Fruit fly (Drosophila melanogaster) whole organism, embryonic: ENCODE measurements around the gene hang.

Experiments used
- BtbVII ChIP-seq: fragments of 200-800 bp; sonication (Bioruptor generic); optimal IDR thresholded peaks from 3 replicates; lab custom pipeline; 2017; ENCODE audit warnings: missing biosample characterization, mild to moderate bottlenecking, missing genetic modification characterization
- CG10209 ChIP-seq: fragments of 200-800 bp; sonication (Bioruptor generic); optimal IDR thresholded peaks from 3 replicates; lab custom pipeline; 2017; ENCODE audit warnings: missing biosample characterization, mild to moderate bottlenecking, missing genetic modification characterization, missing genetic modification reagents
- CG1024 ChIP-seq: fragments of 200-800 bp; sonication (Bioruptor generic); IDR thresholded peaks from 2 replicates; pipeline ENCODE4 v1.3.6; 2022; ENCODE audit warnings: missing biosample characterization, missing genetic modification characterization
- CG10267 ChIP-seq: fragments of 200-800 bp; sonication (Bioruptor generic); optimal IDR thresholded peaks from 2 replicates; lab custom pipeline; 2018; ENCODE audit warnings: missing biosample characterization, mild to moderate bottlenecking, missing genetic modification characterization, moderate library complexity
- CG12104 ChIP-seq: fragments of 200-800 bp; sonication (Bioruptor generic); optimal IDR thresholded peaks from 3 replicates; lab custom pipeline; 2016; ENCODE audit warnings: missing biosample characterization, missing genetic modification characterization
- CG12155 ChIP-seq: fragments of 200-800 bp; sonication (Bioruptor generic); optimal IDR thresholded peaks from 3 replicates; lab custom pipeline; 2016; ENCODE audit warnings: missing biosample characterization, missing genetic modification characterization
- CG12299 ChIP-seq: fragments of 200-800 bp; sonication (Bioruptor generic); optimal IDR thresholded peaks from 2 replicates; lab custom pipeline; 2018; ENCODE audit warnings: missing biosample characterization, mild to moderate bottlenecking, missing genetic modification characterization
- CG13296 ChIP-seq: fragments of 200-800 bp; sonication (Bioruptor generic); optimal IDR thresholded peaks from 3 replicates; lab custom pipeline; 2018; ENCODE audit warnings: missing biosample characterization, mild to moderate bottlenecking, missing genetic modification characterization
- CG13624 ChIP-seq: fragments of 200-800 bp; sonication (Bioruptor generic); optimal IDR thresholded peaks from 2 replicates; lab custom pipeline; 2016; ENCODE audit warnings: missing biosample characterization, missing genetic modification characterization
- CG14667 ChIP-seq: fragments of 200-800 bp; sonication (Bioruptor generic); IDR thresholded peaks from 2 replicates; pipeline ENCODE4 v1.3.6; 2022; ENCODE audit warnings: missing biosample characterization, missing genetic modification characterization
- CG15479 ChIP-seq: fragments of 200-800 bp; sonication (Bioruptor generic); optimal IDR thresholded peaks from 3 replicates; lab custom pipeline; 2019; ENCODE audit warnings: missing biosample characterization, mild to moderate bottlenecking, missing genetic modification characterization, moderate library complexity
- CG17359 ChIP-seq: fragments of 200-800 bp; sonication (Bioruptor generic); optimal IDR thresholded peaks from 3 replicates; lab custom pipeline; 2018; ENCODE audit warnings: missing biosample characterization, mild to moderate bottlenecking, missing genetic modification characterization, moderate library complexity
- CG17361 ChIP-seq: fragments of 200-800 bp; sonication (Bioruptor generic); IDR thresholded peaks from 3 replicates; pipeline ENCODE4 v1.3.6; 2022; ENCODE audit warnings: missing biosample characterization, missing genetic modification characterization
- CG2202 ChIP-seq: fragments of 200-800 bp; sonication (Bioruptor generic); optimal IDR thresholded peaks from 2 replicates; lab custom pipeline; 2018; ENCODE audit warnings: missing biosample characterization, mild to moderate bottlenecking, missing genetic modification characterization
- CG2678 ChIP-seq: fragments of 200-800 bp; sonication (Bioruptor generic); optimal IDR thresholded peaks from 3 replicates; lab custom pipeline; 2019; ENCODE audit warnings: missing biosample characterization, mild to moderate bottlenecking, missing genetic modification characterization, moderate library complexity
- CG2889 ChIP-seq: fragments of 200-800 bp; sonication (Bioruptor generic); IDR thresholded peaks from 3 replicates; pipeline ENCODE4 v1.3.6; 2022; ENCODE audit warnings: missing biosample characterization, missing genetic modification characterization
- CG30020 ChIP-seq: fragments of 200-800 bp; optimal IDR thresholded peaks from 2 replicates; lab custom pipeline; 2019; ENCODE audit warnings: missing biosample characterization, mild to moderate bottlenecking, missing genetic modification characterization, moderate library complexity
- CG3163 ChIP-seq: fragments of 200-800 bp; sonication (Bioruptor generic); optimal IDR thresholded peaks from 3 replicates; lab custom pipeline; 2016; ENCODE audit warnings: missing biosample characterization, missing genetic modification characterization
- CG6689 ChIP-seq: fragments of 200-800 bp; sonication (Bioruptor generic); IDR thresholded peaks from 2 replicates; pipeline ENCODE4 v1.3.6; 2022; ENCODE audit warnings: missing biosample characterization, missing genetic modification characterization
- CG6813 ChIP-seq: fragments of 200-800 bp; sonication (Bioruptor generic); optimal IDR thresholded peaks from 2 replicates; lab custom pipeline; 2017; ENCODE audit warnings: missing biosample characterization, missing genetic modification characterization, mild to moderate bottlenecking, moderate library complexity, missing genetic modification reagents
- CG8944 ChIP-seq: fragments of 200-800 bp; sonication (Bioruptor generic); optimal IDR thresholded peaks from 3 replicates; lab custom pipeline; 2016; ENCODE audit warnings: missing biosample characterization, missing genetic modification characterization
- CG9932 ChIP-seq: fragments of 200-800 bp; sonication (Bioruptor generic); IDR thresholded peaks from 2 replicates; pipeline ENCODE4 v1.3.6; 2022; ENCODE audit warnings: missing biosample characterization, missing genetic modification characterization
- CHES-1-like ChIP-seq: fragments of 200-800 bp; sonication (Bioruptor generic); optimal IDR thresholded peaks from 2 replicates; lab custom pipeline; 2016; ENCODE audit warnings: missing biosample characterization, missing genetic modification characterization
- E2f2 ChIP-seq: fragments of 200-800 bp; sonication (Bioruptor generic); IDR thresholded peaks from 2 replicates; pipeline ENCODE4 v1.3.6; 2022; ENCODE audit warnings: missing biosample characterization, missing genetic modification characterization
- H15 ChIP-seq: fragments of 200-800 bp; sonication (Bioruptor generic); IDR thresholded peaks from 3 replicates; pipeline ENCODE4 v1.3.6; 2022; ENCODE audit warnings: missing biosample characterization, missing genetic modification characterization
- HLH4C ChIP-seq: fragments of 200-800 bp; sonication (Bioruptor generic); IDR thresholded peaks from 3 replicates; pipeline ENCODE4 v1.3.6; 2022; ENCODE audit warnings: missing biosample characterization, missing genetic modification characterization; ENCODE audit not compliant: partially characterized antibody
- Jarid2 ChIP-seq: fragments of 200-800 bp; sonication (Bioruptor generic); optimal IDR thresholded peaks from 3 replicates; lab custom pipeline; 2017; ENCODE audit warnings: mild to moderate bottlenecking, missing biosample characterization, missing genetic modification reagents, missing genetic modification characterization
- NfI ChIP-seq: fragments of 200-800 bp; sonication (Bioruptor generic); optimal IDR thresholded peaks from 3 replicates; lab custom pipeline; 2018; ENCODE audit warnings: missing biosample characterization, mild to moderate bottlenecking, missing genetic modification characterization, moderate library complexity
- Stat92E ChIP-seq, 3 experiments: fragments of >200 bp in 2 of 3; fragments of 200-800 bp in 1 of 3; sonication (Bioruptor generic) in 1 of 3; optimal IDR thresholded peaks; 2 replicates each; lab custom pipeline; 2017 to 2019; ENCODE audit warnings: missing biosample characterization in 3 of 3, missing genetic modification characterization in 3 of 3, mild to moderate bottlenecking in 1 of 3, moderate library complexity in 1 of 3
- bowl ChIP-seq: fragments of 200-800 bp; sonication (Bioruptor generic); IDR thresholded peaks from 2 replicates; pipeline ENCODE4 v1.3.6; 2022; ENCODE audit warnings: missing biosample characterization, missing genetic modification characterization
- chif ChIP-seq, 2 experiments: fragments of 200-800 bp; sonication (Bioruptor generic); optimal IDR thresholded peaks; 3 replicates each; lab custom pipeline; 2016; ENCODE audit warnings: missing biosample characterization in 2 of 2, missing genetic modification characterization in 2 of 2
- dati ChIP-seq: fragments of 200-800 bp; sonication (Bioruptor generic); IDR thresholded peaks from 2 replicates; pipeline ENCODE4 v1.3.6; 2022; ENCODE audit warnings: missing biosample characterization, missing genetic modification characterization
- ftz-f1 ChIP-seq: fragments of 200-800 bp; sonication (Bioruptor generic); optimal IDR thresholded peaks from 2 replicates; lab custom pipeline; 2016; ENCODE audit warnings: missing biosample characterization, missing genetic modification characterization
- fu2 ChIP-seq: fragments of 200-800 bp; sonication (Bioruptor generic); optimal IDR thresholded peaks from 2 replicates; lab custom pipeline; 2016; ENCODE audit warnings: missing biosample characterization, missing genetic modification characterization
- gcm2 ChIP-seq: fragments of 200-800 bp; sonication (Bioruptor generic); optimal IDR thresholded peaks from 2 replicates; lab custom pipeline; 2016; ENCODE audit warnings: missing biosample characterization, missing genetic modification characterization
- grau ChIP-seq: fragments of 200-800 bp; optimal IDR thresholded peaks from 3 replicates; lab custom pipeline; 2019; ENCODE audit warnings: missing biosample characterization, mild to moderate bottlenecking, missing genetic modification characterization, moderate library complexity
- gt ChIP-seq: fragments of 200-800 bp; sonication (Bioruptor generic); IDR thresholded peaks from 2 replicates; pipeline ENCODE4 v1.3.6; 2022; ENCODE audit warnings: missing biosample characterization, missing genetic modification characterization
- ind ChIP-seq: fragments of 200-800 bp; sonication (Bioruptor generic); optimal IDR thresholded peaks from 3 replicates; lab custom pipeline; 2016; ENCODE audit warnings: missing biosample characterization, missing genetic modification characterization
- jumu ChIP-seq: fragments of 200-800 bp; sonication (Bioruptor generic); optimal IDR thresholded peaks from 3 replicates; lab custom pipeline; 2016; ENCODE audit warnings: missing biosample characterization, missing genetic modification characterization
- luna ChIP-seq: fragments of 200-800 bp; sonication (Bioruptor generic); optimal IDR thresholded peaks from 2 replicates; lab custom pipeline; 2016; ENCODE audit warnings: missing biosample characterization, missing genetic modification characterization
- mam ChIP-seq: fragments of 200-800 bp; sonication (Bioruptor generic); optimal IDR thresholded peaks from 3 replicates; lab custom pipeline; 2016; ENCODE audit warnings: missing biosample characterization, missing genetic modification characterization
- nerfin-1 ChIP-seq: fragments of 200-800 bp; sonication (Bioruptor generic); optimal IDR thresholded peaks from 3 replicates; lab custom pipeline; 2019; ENCODE audit warnings: missing biosample characterization, mild to moderate bottlenecking, missing genetic modification characterization, moderate library complexity
- nerfin-2 ChIP-seq: fragments of 200-800 bp; sonication (Bioruptor generic); IDR thresholded peaks from 2 replicates; pipeline ENCODE4 v1.3.6; 2022; ENCODE audit warnings: missing biosample characterization, missing genetic modification characterization; ENCODE audit not compliant: partially characterized antibody
- onecut ChIP-seq: fragments of 200-800 bp; sonication (Bioruptor generic); IDR thresholded peaks from 2 replicates; pipeline ENCODE4 v1.3.6; 2022; ENCODE audit warnings: missing biosample characterization, missing genetic modification characterization
- p53 ChIP-seq: fragments of 200-800 bp; sonication (Bioruptor generic); optimal IDR thresholded peaks from 2 replicates; lab custom pipeline; 2016; ENCODE audit warnings: missing biosample characterization, missing genetic modification characterization
- phol ChIP-seq: fragments of 200-800 bp; sonication (Bioruptor generic); optimal IDR thresholded peaks from 3 replicates; lab custom pipeline; 2018; ENCODE audit warnings: missing biosample characterization, mild to moderate bottlenecking, missing genetic modification characterization, moderate library complexity
- row ChIP-seq: fragments of 200-800 bp; sonication (Bioruptor generic); IDR thresholded peaks from 3 replicates; pipeline ENCODE4 v1.3.6; 2022; ENCODE audit warnings: missing biosample characterization, missing genetic modification characterization
- sd ChIP-seq: fragments of 200-800 bp; sonication (Bioruptor generic); optimal IDR thresholded peaks from 3 replicates; lab custom pipeline; 2018; ENCODE audit warnings: missing biosample characterization, mild to moderate bottlenecking, missing genetic modification characterization, moderate library complexity
- sqz ChIP-seq: fragments of 200-800 bp; sonication (Bioruptor generic); optimal IDR thresholded peaks from 3 replicates; lab custom pipeline; 2018; ENCODE audit warnings: missing biosample characterization, mild to moderate bottlenecking, missing genetic modification characterization
- tio ChIP-seq: fragments of 200-800 bp; sonication (Bioruptor generic); optimal IDR thresholded peaks from 2 replicates; lab custom pipeline; 2017; ENCODE audit warnings: missing biosample characterization, missing genetic modification characterization, inconsistent platforms
- ttk ChIP-seq: fragments of 200-800 bp; sonication (Bioruptor generic); IDR thresholded peaks from 2 replicates; pipeline ENCODE4 v2.1.2; 2022; ENCODE audit warnings: missing biosample characterization, missing genetic modification characterization

hang gene

DNA sequence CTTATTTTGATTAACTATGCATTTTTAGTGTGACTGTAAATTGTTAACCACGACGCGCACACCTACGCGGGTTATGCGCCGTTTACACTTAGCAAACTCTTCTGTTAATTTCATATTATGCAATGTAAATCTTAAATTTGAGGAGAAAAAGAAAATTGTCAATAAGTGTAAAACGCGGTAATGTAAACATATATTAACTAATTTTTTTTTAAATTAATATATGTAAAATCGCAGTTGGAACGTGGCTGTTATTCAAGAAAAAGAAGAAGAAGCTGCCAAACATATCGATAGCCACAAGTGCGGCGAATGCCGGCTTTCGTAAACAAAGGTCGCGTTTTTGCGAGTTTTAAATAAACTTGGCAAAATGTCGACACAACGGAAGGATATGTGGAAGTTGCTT lies 31.2 kb upstream of the hang start, which contains the start of the genes TH1 and mei-41 (continued):
- TF ChIP-seq CG12155 (GFP tag; lab: Kevin White, UChicago), result no peak
- no peak for TF ChIP-seq gcm2
- peak; percentile 92 for TF ChIP-seq CG1024 (GFP tag; lab: Robert Waterston, UW)
- peak; percentile 31 for TF ChIP-seq CHES-1-like (GFP tag; lab: Kevin White, UChicago)
- TF ChIP-seq CG3163 (GFP tag; lab: Kevin White, UChicago), result no peak
- peak; percentile 96 for TF ChIP-seq ttk (GFP tag; lab: Robert Waterston, UW)
- TF ChIP-seq chif (GFP tag; optimal IDR thresholded peaks at IDR 0.05; lab: Kevin White, UChicago), result peak in 1 of 2 experiments; percentile 52
- TF ChIP-seq nerfin-1 (tag; lab: Kevin White, UChicago), result peak; percentile 87
- TF ChIP-seq H15, result peak; percentile 93
- no peak for TF ChIP-seq sqz (GFP tag; lab: Kevin White, UChicago)
- TF ChIP-seq sd (tag; lab: Kevin White, UChicago), result no peak
- TF ChIP-seq CG12299, result peak; percentile 80
- TF ChIP-seq bowl (GFP tag; lab: Robert Waterston, UW), result peak; percentile 66
- no peak for TF ChIP-seq BtbVII (GFP tag; lab: Kevin White, UChicago)
- peak; percentile 90 for TF ChIP-seq dati (GFP tag; lab: Robert Waterston, UW)
- no peak for TF ChIP-seq tio (GFP tag; lab: Kevin White, UChicago)
- no peak for TF ChIP-seq Stat92E (GFP tag; optimal IDR thresholded peaks at IDR 0.05; lab: Kevin White, UChicago)
- no peak for TF ChIP-seq nerfin-2 (GFP tag; lab: Robert Waterston, UW)
- peak; percentile 76 for TF ChIP-seq E2f2 (GFP tag; lab: Robert Waterston, UW)
- peak; percentile 89 for TF ChIP-seq CG17359 (tag; lab: Kevin White, UChicago)
- TF ChIP-seq CG17361 (GFP tag; lab: Robert Waterston, UW), result no peak; the same call in 2 of the 3 replicates
- no peak for TF ChIP-seq luna (GFP tag; lab: Kevin White, UChicago)
- peak; percentile 52 for TF ChIP-seq CG6813 (GFP tag; lab: Kevin White, UChicago)
- peak; percentile 97 for TF ChIP-seq CG6689 (GFP tag; lab: Robert Waterston, UW)
- TF ChIP-seq jumu (GFP tag; lab: Kevin White, UChicago), result peak; percentile 53
- peak; percentile 97 for TF ChIP-seq CG30020
- TF ChIP-seq CG2202, result peak; percentile 51
- TF ChIP-seq grau (tag; lab: Kevin White, UChicago), result peak; percentile 90
- peak; percentile 7 for TF ChIP-seq fu2
- TF ChIP-seq CG8944, result peak; percentile 7
- peak; percentile 98 for TF ChIP-seq row (GFP tag; lab: Robert Waterston, UW)
- no peak for TF ChIP-seq Jarid2 (GFP tag; lab: Kevin White, UChicago)
- TF ChIP-seq CG2889 (GFP tag; lab: Robert Waterston, UW), result peak; percentile 91
- TF ChIP-seq HLH4C (GFP tag; lab: Robert Waterston, UW), result peak; percentile 43; the same call in 1 of the 3 replicates
- no peak for TF ChIP-seq CG13624 (GFP tag; lab: Kevin White, UChicago)
- TF ChIP-seq CG14667 (GFP tag; lab: Robert Waterston, UW), result peak; percentile 95
- peak; percentile 55 for TF ChIP-seq ftz-f1 (GFP tag; lab: Kevin White, UChicago)
- TF ChIP-seq mam, result peak; percentile 66
- no peak for TF ChIP-seq p53 (GFP tag; lab: Kevin White, UChicago)
- peak; percentile 95 for TF ChIP-seq phol (tag; lab: Kevin White, UChicago)
- no peak for TF ChIP-seq CG13296 (GFP tag; lab: Kevin White, UChicago)
- peak; percentile 94 for TF ChIP-seq CG9932 (GFP tag; lab: Robert Waterston, UW)
- TF ChIP-seq CG15479 (GFP tag; lab: Kevin White, UChicago), result no peak
- TF ChIP-seq CG10267 (tag; lab: Kevin White, UChicago), result peak; percentile 89
- peak; percentile 76 for TF ChIP-seq onecut (GFP tag; lab: Robert Waterston, UW)
- TF ChIP-seq CG10209 (GFP tag; lab: Kevin White, UChicago), result peak; percentile 89
- TF ChIP-seq CG12104, result peak; percentile 81
- peak; percentile 85 for TF ChIP-seq ind
- peak; percentile 85 for TF ChIP-seq NfI (GFP tag; lab: Kevin White, UChicago)
- peak; percentile 90 for TF ChIP-seq gt (GFP tag; lab: Robert Waterston, UW)
- TF ChIP-seq CG2678 (tag; lab: Kevin White, UChicago), result no peak
